Fruit fly (Drosophila melanogaster) whole organism, embryonic: ENCODE results near the gene Eip63F-1.

Experiments used
- Abd-B ChIP-seq: fragments of 200-800 bp; sonication (Bioruptor generic); optimal IDR thresholded peaks from 2 replicates; lab custom pipeline; 2018; ENCODE audit warnings: missing biosample characterization, mild to moderate bottlenecking, missing genetic modification characterization, moderate library complexity
- CG11456 ChIP-seq: fragments of 200-800 bp; sonication (Bioruptor generic); IDR thresholded peaks from 3 replicates; pipeline ENCODE4 v1.3.6; 2022; ENCODE audit warnings: missing biosample characterization, missing genetic modification characterization
- CG12071 ChIP-seq: fragments of 200-800 bp; sonication (Bioruptor generic); optimal IDR thresholded peaks from 3 replicates; lab custom pipeline; 2018; ENCODE audit warnings: missing biosample characterization, mild to moderate bottlenecking, missing genetic modification characterization
- CG1233 ChIP-seq: fragments of 200-800 bp; sonication (Bioruptor generic); optimal IDR thresholded peaks from 4 replicates; lab custom pipeline; 2018; ENCODE audit warnings: missing biosample characterization, mild to moderate bottlenecking, missing genetic modification characterization
- CG18599 ChIP-seq: fragments of 200-800 bp; sonication (Bioruptor generic); optimal IDR thresholded peaks from 3 replicates; lab custom pipeline; 2017; ENCODE audit warnings: missing biosample characterization, missing genetic modification characterization, mild to moderate bottlenecking, moderate library complexity, missing genetic modification reagents
- CG3995 ChIP-seq: fragments of 200-800 bp; sonication (Bioruptor generic); optimal IDR thresholded peaks from 3 replicates; lab custom pipeline; 2016; ENCODE audit warnings: missing biosample characterization, missing genetic modification characterization
- CG43689 ChIP-seq: fragments of 200-800 bp; sonication (Bioruptor generic); IDR thresholded peaks from 2 replicates; pipeline ENCODE4 v1.3.6; 2022; ENCODE audit warnings: missing biosample characterization, missing genetic modification characterization
- Dll ChIP-seq: fragments of 200-800 bp; sonication (Bioruptor generic); IDR thresholded peaks from 4 replicates; pipeline ENCODE4 v1.3.6; 2022; ENCODE audit warnings: missing biosample characterization, missing genetic modification characterization; ENCODE audit not compliant: partially characterized antibody
- Sox100B ChIP-seq: fragments of 200-800 bp; sonication (Bioruptor generic); optimal IDR thresholded peaks from 3 replicates; lab custom pipeline; 2018; ENCODE audit warnings: missing biosample characterization, mild to moderate bottlenecking, missing genetic modification characterization
- dm ChIP-seq: fragments of 200-800 bp; sonication (Bioruptor generic); optimal IDR thresholded peaks from 3 replicates; lab custom pipeline; 2016; ENCODE audit warnings: missing biosample characterization, missing genetic modification characterization
- ftz-f1 ChIP-seq: fragments of 200-800 bp; sonication (Bioruptor generic); optimal IDR thresholded peaks from 2 replicates; lab custom pipeline; 2016; ENCODE audit warnings: missing biosample characterization, missing genetic modification characterization
- scrt ChIP-seq: fragments of 200-800 bp; sonication (Bioruptor generic); optimal IDR thresholded peaks from 2 replicates; lab custom pipeline; 2018; ENCODE audit warnings: missing biosample characterization, mild to moderate bottlenecking, missing genetic modification characterization, moderate library complexity
- sd ChIP-seq: fragments of 200-800 bp; sonication (Bioruptor generic); optimal IDR thresholded peaks from 3 replicates; lab custom pipeline; 2018; ENCODE audit warnings: missing biosample characterization, mild to moderate bottlenecking, missing genetic modification characterization, moderate library complexity
- trem ChIP-seq: fragments of 200-800 bp; optimal IDR thresholded peaks from 3 replicates; lab custom pipeline; 2019; ENCODE audit warnings: missing biosample characterization, mild to moderate bottlenecking, missing genetic modification characterization, moderate library complexity

DNA sequence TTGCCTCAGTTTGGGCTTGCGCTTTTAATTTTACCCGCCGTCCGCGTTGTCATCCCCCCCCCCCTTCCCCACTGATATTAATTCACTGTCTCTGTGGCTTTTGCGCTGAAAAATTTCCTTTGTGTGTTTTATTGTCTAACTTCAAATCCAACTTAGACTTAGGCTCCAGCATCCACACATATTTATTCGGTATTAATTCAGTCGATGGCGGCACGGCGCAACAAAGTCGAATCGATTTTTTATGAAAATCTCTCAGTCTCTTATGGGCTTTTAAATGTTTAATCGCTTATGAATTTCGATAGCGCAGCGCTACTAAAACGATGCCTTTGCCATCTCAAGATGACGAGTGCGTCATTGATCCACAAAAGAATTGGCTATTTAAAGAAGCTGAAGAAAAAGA lies 59.4 kb downstream of the Eip63F-1 start:
- TF ChIP-seq Abd-B (GFP tag; lab: Kevin White, UChicago) (no peak), dm (no peak), trem (tag; lab: Kevin White, UChicago) (no peak), Dll (GFP tag; lab: Robert Waterston, UW) (no peak), CG18599 (GFP tag; lab: Kevin White, UChicago) (no peak), sd (tag; lab: Kevin White, UChicago) (no peak), CG12071 (GFP tag; lab: Kevin White, UChicago) (no peak), ftz-f1 (GFP tag; lab: Kevin White, UChicago) (no peak), Sox100B (GFP tag; lab: Kevin White, UChicago) (no peak), scrt (GFP tag; lab: Kevin White, UChicago) (no peak), CG3995 (GFP tag; lab: Kevin White, UChicago) (no peak), CG1233 (no peak), CG11456 (GFP tag; lab: Robert Waterston, UW) (no peak), CG43689 (no peak)
